Fruit fly (Drosophila melanogaster) whole organism, wandering third instar larva: ENCODE results near the gene CG42249.
A peak's percentile ranks its signal among the peaks of the same experiment; 100 is the strongest.

Source experiments
- Abd-B ChIP-seq: fragments of >200 bp; optimal IDR thresholded peaks from 2 replicates; lab custom pipeline; 2017; ENCODE audit warnings: missing biosample characterization, missing genetic modification characterization
- CG32264 ChIP-seq: fragments of 200-800 bp; sonication (Bioruptor generic); optimal IDR thresholded peaks from 2 replicates; lab custom pipeline; 2016; ENCODE audit warnings: missing biosample characterization, missing genetic modification characterization
- CG9705 ChIP-seq: fragments of 200-800 bp; sonication (Bioruptor generic); optimal IDR thresholded peaks from 2 replicates; lab custom pipeline; 2018; ENCODE audit warnings: missing biosample characterization, mild to moderate bottlenecking, missing genetic modification characterization
- CrebA ChIP-seq: fragments of 200-800 bp; sonication (Bioruptor generic); optimal IDR thresholded peaks from 2 replicates; lab custom pipeline; 2016; ENCODE audit warnings: missing biosample characterization, mild to moderate bottlenecking, missing genetic modification characterization, borderline replicate concordance
- Dfd ChIP-seq: fragments of >200 bp; optimal IDR thresholded peaks from 2 replicates; lab custom pipeline; 2017; ENCODE audit warnings: missing biosample characterization, missing genetic modification characterization
- Dif ChIP-seq: fragments of 200-275, 200-300 bp; sonication (Bioruptor generic); optimal IDR thresholded peaks from 2 replicates; lab custom pipeline; 2018; ENCODE audit warnings: missing biosample characterization, missing genetic modification characterization; ENCODE audit not compliant: partially characterized antibody
- HLH106 ChIP-seq: fragments of 200-800 bp; optimal IDR thresholded peaks from 3 replicates; lab custom pipeline; 2019; ENCODE audit warnings: missing biosample characterization, mild to moderate bottlenecking, missing genetic modification characterization, moderate library complexity
- Hnf4 ChIP-seq: fragments of 200-800 bp; sonication (Bioruptor generic); optimal IDR thresholded peaks from 2 replicates; lab custom pipeline; 2016; ENCODE audit warnings: missing biosample characterization, mild to moderate bottlenecking, missing genetic modification characterization
- Hr78 ChIP-seq: fragments of >200 bp; optimal IDR thresholded peaks from 2 replicates; lab custom pipeline; 2017; ENCODE audit warnings: missing biosample characterization, missing genetic modification characterization
- Jra ChIP-seq: sonication (Bioruptor generic); optimal IDR thresholded peaks from 2 replicates; lab custom pipeline; 2016; ENCODE audit warnings: missing biosample characterization, missing genetic modification characterization
- Myc ChIP-seq: fragments of >200 bp; optimal IDR thresholded peaks from 2 replicates; lab custom pipeline; 2017
- N ChIP-seq: fragments of >200 bp; optimal IDR thresholded peaks from 2 replicates; lab custom pipeline; 2018; ENCODE audit warnings: missing biosample characterization, missing external identifiers, missing genetic modification characterization
- OdsH ChIP-seq: fragments of 200-800 bp; sonication (Bioruptor generic); optimal IDR thresholded peaks from 2 replicates; lab custom pipeline; 2016; ENCODE audit warnings: missing biosample characterization, mild to moderate bottlenecking, missing genetic modification characterization
- Rel ChIP-seq, 2 experiments: fragments of 200-800 bp; sonication (Bioruptor generic) in 1 of 2; optimal IDR thresholded peaks; 2 replicates in 1 of 2; 3 replicates in 1 of 2; lab custom pipeline; 2016 to 2019; ENCODE audit warnings: mild to moderate bottlenecking in 2 of 2, missing biosample characterization in 2 of 2, missing genetic modification characterization in 2 of 2, moderate library complexity in 1 of 2
- br ChIP-seq: fragments of 200-800 bp; sonication (Bioruptor generic); optimal IDR thresholded peaks from 2 replicates; lab custom pipeline; 2016; ENCODE audit warnings: missing biosample characterization, missing genetic modification characterization
- brk ChIP-seq: fragments of 200-800 bp; sonication (Bioruptor generic); optimal IDR thresholded peaks from 2 replicates; lab custom pipeline; 2016; ENCODE audit warnings: missing biosample characterization, mild to moderate bottlenecking, missing genetic modification characterization
- dl ChIP-seq, 2 experiments: fragments of 175-275, 200-275 bp in 1 of 2; fragments of 200-275 bp in 1 of 2; sonication (Bioruptor generic); optimal IDR thresholded peaks; lab custom pipeline; 2018; ENCODE audit warnings: mild to moderate bottlenecking in 2 of 2, missing biosample characterization in 2 of 2, missing genetic modification characterization in 2 of 2, moderate library complexity in 2 of 2; ENCODE audit not compliant: partially characterized antibody in 2 of 2, insufficient read depth in 1 of 2
- dmrt93B ChIP-seq: fragments of 200-800 bp; sonication (Bioruptor generic); optimal IDR thresholded peaks from 2 replicates; lab custom pipeline; 2018; ENCODE audit warnings: missing biosample characterization, mild to moderate bottlenecking, missing genetic modification characterization
- ey ChIP-seq: fragments of 200-800 bp; sonication (Bioruptor generic); optimal IDR thresholded peaks from 2 replicates; lab custom pipeline; 2016; ENCODE audit warnings: missing biosample characterization, missing genetic modification characterization
- foxo ChIP-seq, 2 experiments: fragments of 200-800 bp; sonication (Bioruptor generic); optimal IDR thresholded peaks; 2 replicates in 1 of 2; 3 replicates in 1 of 2; lab custom pipeline; 2016 to 2017; ENCODE audit warnings: missing biosample characterization in 2 of 2, missing genetic modification characterization in 2 of 2
- fru ChIP-seq: fragments of 200-800 bp; sonication (Bioruptor generic); optimal IDR thresholded peaks from 3 replicates; lab custom pipeline; 2016; ENCODE audit warnings: missing biosample characterization, mild to moderate bottlenecking, missing genetic modification characterization
- h ChIP-seq: fragments of 200-800 bp; sonication (Bioruptor generic); optimal IDR thresholded peaks from 3 replicates; lab custom pipeline; 2016; ENCODE audit warnings: missing biosample characterization, mild to moderate bottlenecking, missing genetic modification characterization
- jim ChIP-seq: fragments of 175-275, 200-325 bp; sonication (Bioruptor generic); optimal IDR thresholded peaks from 2 replicates; lab custom pipeline; 2016; ENCODE audit warnings: missing biosample characterization, mild to moderate bottlenecking, missing genetic modification characterization
- rgr ChIP-seq: fragments of 200-800 bp; sonication (Bioruptor generic); optimal IDR thresholded peaks from 3 replicates; lab custom pipeline; 2016; ENCODE audit warnings: missing biosample characterization, mild to moderate bottlenecking, missing genetic modification characterization
- sage ChIP-seq: fragments of 200-800 bp; sonication (Bioruptor generic); optimal IDR thresholded peaks from 2 replicates; lab custom pipeline; 2016; ENCODE audit warnings: missing biosample characterization, mild to moderate bottlenecking, missing genetic modification characterization
- tai ChIP-seq: sonication (Bioruptor generic); optimal IDR thresholded peaks from 2 replicates; lab custom pipeline; 2016; ENCODE audit warnings: missing biosample characterization, missing genetic modification characterization
- usp ChIP-seq: fragments of >200 bp; optimal IDR thresholded peaks from 2 replicates; lab custom pipeline; 2017; ENCODE audit warnings: missing biosample characterization, missing genetic modification characterization
- woc ChIP-seq: sonication (Bioruptor generic); optimal IDR thresholded peaks from 2 replicates; lab custom pipeline; 2016; ENCODE audit warnings: missing biosample characterization, mild to moderate bottlenecking, missing genetic modification characterization

Gene CG42249

DNA sequence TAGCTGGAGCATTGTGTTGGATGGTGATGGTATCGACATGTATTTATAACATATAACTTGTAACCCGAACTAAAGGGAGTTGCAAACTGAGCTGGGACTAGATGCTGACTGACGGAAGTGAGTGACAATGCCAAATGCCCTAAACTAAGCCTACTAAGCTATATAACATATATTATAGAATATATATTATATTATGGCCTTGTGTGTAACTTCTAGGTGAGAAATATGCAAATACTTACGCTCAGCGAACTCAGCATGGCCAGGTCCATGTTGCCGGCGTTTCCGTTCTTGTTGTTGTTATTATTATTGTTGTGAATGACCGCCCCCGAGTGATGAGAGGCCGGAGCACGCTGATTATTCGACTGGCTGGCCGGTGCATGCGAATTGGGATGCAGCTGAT lies 36.2 kb downstream of the CG42249 start, which contains the start of gene CG44385:
CG44385 (minus strand) TSS at position 101 of the 400 bp plus-strand sequence.
- TF ChIP-seq Abd-B (GFP tag; lab: Kevin White, UChicago) (no peak), sage (GFP tag; lab: Kevin White, UChicago) (no peak), Jra (GFP tag; lab: Kevin White, UChicago) (no peak), Rel (GFP tag; optimal IDR thresholded peaks at IDR 0.05; lab: Kevin White, UChicago) (no peak), Rel (tag; optimal IDR thresholded peaks at IDR 0.05; lab: Kevin White, UChicago) (no peak), usp (no peak), CG9705 (GFP tag; lab: Kevin White, UChicago) (no peak), brk (GFP tag; lab: Kevin White, UChicago) (no peak), Dif (GFP tag; lab: Kevin White, UChicago) (no peak), N (GFP tag; lab: Kevin White, UChicago) (no peak), CrebA (GFP tag; lab: Kevin White, UChicago) (no peak), Hr78 (GFP tag; lab: Kevin White, UChicago) (no peak), tai (no peak)

DNA sequence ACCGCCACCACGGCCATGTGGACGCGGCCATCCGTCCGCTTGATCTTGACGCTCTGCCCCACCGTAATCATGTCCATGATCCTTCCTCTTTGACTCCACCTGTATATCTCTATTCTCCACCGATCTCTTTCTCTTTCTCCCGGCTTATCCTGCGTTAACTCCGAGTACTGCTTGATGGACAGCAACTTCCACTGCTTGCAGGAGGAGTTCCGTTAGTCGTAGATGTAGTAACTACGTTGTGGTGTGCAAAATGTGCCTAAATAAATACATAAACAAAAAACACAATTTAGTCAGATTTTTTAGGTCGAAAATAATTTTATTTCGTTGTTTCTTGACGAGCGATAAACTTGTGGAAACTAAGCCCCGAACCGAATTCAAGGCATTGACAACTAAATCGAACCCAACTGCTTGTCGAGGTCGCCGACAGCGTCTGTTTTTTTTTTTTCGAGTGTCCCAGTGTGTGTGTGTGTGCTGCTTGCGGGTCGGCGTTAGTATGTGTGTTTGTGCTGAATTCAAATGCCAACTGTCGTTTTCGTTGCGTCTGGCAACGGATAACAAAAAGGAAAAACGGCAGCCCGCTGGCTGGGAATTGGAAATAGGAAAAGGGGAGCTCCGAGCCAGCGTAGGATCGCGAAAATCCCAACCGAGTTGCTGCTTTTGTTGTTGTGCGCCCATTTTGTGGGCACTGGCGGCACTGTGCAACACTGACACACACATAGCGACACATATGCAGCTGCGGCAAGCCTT lies 39.9 kb downstream of the CG42249 start:
- TF ChIP-seq ey (GFP tag; lab: Kevin White, UChicago): no peak
- no peak for TF ChIP-seq Jra (GFP tag; lab: Kevin White, UChicago)
- TF ChIP-seq br (GFP tag; lab: Kevin White, UChicago): no peak
- no peak for TF ChIP-seq sage (GFP tag; lab: Kevin White, UChicago)
- no peak for TF ChIP-seq Dif (GFP tag; lab: Kevin White, UChicago)
- TF ChIP-seq CrebA (GFP tag; lab: Kevin White, UChicago): no peak
- no peak for TF ChIP-seq CG32264 (GFP tag; lab: Kevin White, UChicago)
- no peak for TF ChIP-seq woc
- TF ChIP-seq dmrt93B (GFP tag; lab: Kevin White, UChicago): no peak
- no peak for TF ChIP-seq jim
- TF ChIP-seq, all 38 proteins: peak for 0

DNA sequence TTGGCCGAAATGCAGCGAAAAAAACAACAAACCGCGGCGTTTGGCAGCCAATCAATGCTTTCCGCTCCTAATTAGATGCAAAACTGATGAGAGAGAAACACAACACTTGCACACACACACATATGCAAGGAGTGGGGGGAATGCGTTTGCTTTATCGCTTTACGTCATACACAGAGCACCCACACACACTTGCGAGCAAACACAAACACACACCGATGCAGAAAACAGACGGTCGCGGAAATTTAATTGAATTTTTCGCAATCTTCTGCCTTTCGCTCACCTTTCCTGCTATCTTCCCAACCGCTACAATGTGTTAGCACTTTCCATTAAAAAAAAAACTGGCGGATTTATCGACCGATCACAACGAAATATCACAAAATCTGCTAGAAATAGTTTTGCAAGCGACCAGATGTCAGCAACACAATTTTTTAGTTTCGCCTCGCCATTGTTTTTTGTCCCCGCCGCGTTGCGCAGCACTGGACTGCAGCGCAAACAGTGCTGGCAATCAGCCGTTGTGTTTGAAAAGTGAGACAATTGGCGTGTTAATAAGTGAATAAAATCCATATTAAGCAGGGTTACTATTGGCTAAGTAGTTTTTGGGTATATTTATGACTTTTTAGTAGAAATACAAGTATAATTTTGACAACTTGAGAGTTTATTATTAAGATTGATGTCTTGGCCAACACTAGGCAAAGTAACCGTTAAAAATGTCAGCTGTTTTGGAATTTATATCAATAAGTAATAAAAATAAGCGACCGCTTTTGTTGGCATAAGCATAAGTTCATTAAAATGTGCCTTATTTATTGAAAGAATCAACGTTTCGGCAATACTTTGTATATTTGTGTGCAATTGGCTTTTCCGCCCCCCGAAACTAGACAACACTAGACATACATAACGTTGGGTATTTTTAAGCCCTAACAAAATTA lies 40.8 kb downstream of the CG42249 start, which contains the start of gene Klp10A:
Klp10A (minus strand) TSS at position 532 of the 926 bp plus-strand sequence.
- TF ChIP-seq HLH106 (tag; lab: Kevin White, UChicago) (peak; percentile 38), CG9705 (GFP tag; lab: Kevin White, UChicago) (no peak), fru (GFP tag; lab: Kevin White, UChicago) (peak; percentile 36), h (GFP tag; lab: Kevin White, UChicago) (no peak), Rel (GFP tag; optimal IDR thresholded peaks at IDR 0.05; lab: Kevin White, UChicago) (no peak), Rel (tag; optimal IDR thresholded peaks at IDR 0.05; lab: Kevin White, UChicago) (peak; percentile 22), N (GFP tag; lab: Kevin White, UChicago) (peak; percentile 28), dl (GFP tag; optimal IDR thresholded peaks at IDR 0.05; lab: Kevin White, UChicago; ENCODE audit: insufficient read depth in 1 of 2, partially characterized antibody in 2 of 2) (no peak), OdsH (no peak), Hnf4 (GFP tag; lab: Kevin White, UChicago) (no peak), Myc (lab: Kevin White, UChicago) (peak; percentile 25), foxo (GFP tag; optimal IDR thresholded peaks at IDR 0.05; lab: Kevin White, UChicago) (peak in 1 of 2 experiments; percentile 56), br (GFP tag; lab: Kevin White, UChicago) (peak; percentile 21), Dfd (no peak), rgr (GFP tag; lab: Kevin White, UChicago) (peak; percentile 51)

DNA sequence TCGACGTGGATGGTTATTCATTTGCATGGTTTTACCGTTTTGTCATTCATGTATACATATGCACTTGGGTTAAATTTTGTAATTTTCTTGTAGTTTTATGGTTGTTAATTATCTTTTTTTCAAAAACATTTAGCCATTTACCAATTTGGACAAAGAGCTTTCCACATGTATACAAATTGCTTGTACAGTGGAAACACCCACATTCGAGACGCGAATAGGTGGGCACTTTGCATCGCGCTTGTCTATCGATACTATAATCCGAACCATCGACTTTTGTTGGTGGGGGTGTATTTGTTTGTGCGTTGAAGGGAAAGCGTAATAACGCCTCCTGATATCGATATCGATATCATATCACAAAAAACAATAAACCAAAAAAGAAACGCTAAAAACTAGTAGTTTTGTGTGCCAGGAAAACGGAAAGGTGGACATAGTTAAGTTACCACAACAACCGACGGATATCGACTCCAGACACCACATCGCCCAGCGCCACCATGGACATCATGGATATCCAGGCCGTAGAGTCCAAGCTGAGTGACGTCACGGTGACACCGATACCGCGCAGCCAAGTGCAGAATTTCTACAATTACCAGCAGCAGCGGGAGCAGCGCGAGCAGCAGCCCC lies 41.6 kb downstream of the CG42249 start, which contains the start of gene CDK2AP1:
CDK2AP1 (plus strand) TSS at position 294 of the 621 bp plus-strand sequence.
- TF ChIP-seq CG32264 (GFP tag; lab: Kevin White, UChicago): no peak
- TF ChIP-seq Dif (GFP tag; lab: Kevin White, UChicago): no peak
- peak; percentile 5 for TF ChIP-seq h (GFP tag; lab: Kevin White, UChicago)
- peak; percentile 75 for TF ChIP-seq Hr78 (GFP tag; lab: Kevin White, UChicago)
- peak; percentile 25 for TF ChIP-seq HLH106 (tag; lab: Kevin White, UChicago)
- TF ChIP-seq woc: peak; percentile 53
- TF ChIP-seq N (GFP tag; lab: Kevin White, UChicago): peak; percentile 82
- no peak for TF ChIP-seq Rel (GFP tag; optimal IDR thresholded peaks at IDR 0.05; lab: Kevin White, UChicago)
- TF ChIP-seq Rel (tag; optimal IDR thresholded peaks at IDR 0.05; lab: Kevin White, UChicago): peak; percentile 15
